Fruit fly (Drosophila melanogaster) whole organism, wandering third instar larva: ENCODE measurements around the gene tefu.
A peak's percentile ranks its signal among the peaks of the same experiment; 100 is the strongest.

Experiments used
- Abd-B ChIP-seq: fragments of >200 bp; optimal IDR thresholded peaks from 2 replicates; lab custom pipeline; 2017; ENCODE audit warnings: missing biosample characterization, missing genetic modification characterization
- h ChIP-seq: fragments of 200-800 bp; sonication (Bioruptor generic); optimal IDR thresholded peaks from 3 replicates; lab custom pipeline; 2016; ENCODE audit warnings: missing biosample characterization, mild to moderate bottlenecking, missing genetic modification characterization

DNA sequence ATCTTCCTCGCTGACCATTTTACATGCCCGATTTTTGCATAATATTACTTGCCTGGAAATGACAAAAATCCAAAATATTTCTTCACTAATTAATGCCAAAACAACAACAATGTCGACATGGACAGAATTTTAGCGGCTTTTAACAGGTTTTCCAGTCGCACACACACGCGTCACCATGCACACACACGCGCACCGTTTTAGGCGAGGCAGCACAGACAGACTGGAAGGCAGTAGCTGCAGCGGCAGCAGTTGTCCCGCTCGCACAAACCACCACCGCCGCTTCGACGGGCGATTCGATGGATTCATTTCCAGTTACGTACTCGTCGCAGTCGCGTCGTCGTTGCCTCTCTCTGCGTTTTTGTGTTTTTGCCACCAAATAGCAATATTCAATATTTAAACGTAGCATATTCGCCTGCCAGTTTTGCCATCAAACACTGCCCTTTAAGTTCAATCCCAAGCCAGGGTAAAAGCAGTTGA is 48.6 kb upstream of the tefu start, which contains the start of gene CG45218:
- TF ChIP-seq h (peak; percentile 68), Abd-B (GFP tag; lab: Kevin White, UChicago) (no peak)
